Worm (Caenorhabditis elegans) whole organism, midembryonic: ENCODE results near the gene srg-32.

Experiments used
- T22C8.4 ChIP-seq: fragments of 200-800 bp; sonication (Bioruptor generic); IDR thresholded peaks from 2 replicates; pipeline ENCODE4 v1.3.6; 2022; ENCODE audit warnings: missing genetic modification characterization, missing compliant biosample characterization
- cog-1 ChIP-seq: sonication (generic microtip); optimal IDR thresholded peaks from 2 replicates; lab custom pipeline; 2016; ENCODE audit warnings: missing genetic modification characterization, missing compliant biosample characterization
- flt-1 ChIP-seq: fragments of 200-800 bp; sonication (Bioruptor generic); IDR thresholded peaks from 2 replicates; pipeline ENCODE4 v1.3.6; 2022; ENCODE audit warnings: missing genetic modification characterization, missing compliant biosample characterization
- klf-2 ChIP-seq: fragments of 200-800 bp; sonication (Bioruptor generic); conservative IDR thresholded peaks from 2 replicates; pipeline ENCODE4 v1.3.6; 2022; ENCODE audit warnings: missing genetic modification reagents, missing genetic modification characterization, missing compliant biosample characterization
- med-1 ChIP-seq: sonication (generic microtip); optimal IDR thresholded peaks from 2 replicates; lab custom pipeline; 2017; ENCODE audit warnings: missing genetic modification characterization, mild to moderate bottlenecking, missing compliant biosample characterization, antibody characterized with exemption, missing genetic modification reagents; ENCODE audit not compliant: insufficient read depth
- ref-1 ChIP-seq: fragments of 200-800 bp; sonication (Bioruptor generic); conservative IDR thresholded peaks from 2 replicates; pipeline ENCODE4 v1.3.6; 2022; ENCODE audit warnings: missing genetic modification reagents, missing genetic modification characterization, missing compliant biosample characterization
- tab-1 ChIP-seq: fragments of 200-800 bp; sonication (Bioruptor generic); IDR thresholded peaks from 2 replicates; pipeline ENCODE4 v1.3.6; 2022; ENCODE audit warnings: missing genetic modification characterization, missing compliant biosample characterization
- ztf-23 ChIP-seq: fragments of 200-800 bp; sonication (Bioruptor generic); IDR thresholded peaks from 2 replicates; pipeline ENCODE4 v1.3.6; 2022; ENCODE audit warnings: missing genetic modification reagents, missing genetic modification characterization, missing compliant biosample characterization
- ztf-29 ChIP-seq: fragments of 200-800 bp; sonication (Bioruptor generic); IDR thresholded peaks from 2 replicates; pipeline ENCODE4 v1.3.6; 2022; ENCODE audit warnings: missing genetic modification reagents, missing genetic modification characterization, missing compliant biosample characterization

- TF ChIP-seq flt-1, result no peak
- no peak for TF ChIP-seq cog-1 (tag; lab: Kevin White, UChicago)
- no peak for TF ChIP-seq ztf-29 (GFP tag; lab: Robert Waterston, UW)
- no peak for TF ChIP-seq tab-1 (GFP tag; lab: Robert Waterston, UW)
- no peak for TF ChIP-seq med-1
- TF ChIP-seq T22C8.4 (GFP tag; lab: Robert Waterston, UW), result no peak
- TF ChIP-seq klf-2 (GFP tag; lab: Robert Waterston, UW), result no peak
- TF ChIP-seq ref-1 (GFP tag; lab: Robert Waterston, UW), result no peak
- TF ChIP-seq ztf-23 (GFP tag; lab: Robert Waterston, UW), result no peak
Measured at ce11 chrV:10602051-10602937, 13.7 kb upstream of the srg-32 start, which contains the start of gene H27A22.1.
